Worm (Caenorhabditis elegans) whole organism, L3 larva: ENCODE data around the gene F45E6.1.

ENCODE experiments used
- R02D3.7 ChIP-seq: fragments of 150-350 bp; optimal IDR thresholded peaks from 2 replicates; lab custom pipeline; 2014; ENCODE audit warnings: missing biosample characterization, missing genetic modification characterization
- ZK546.5 ChIP-seq: sonication (generic microtip); optimal IDR thresholded peaks from 2 replicates; lab custom pipeline; 2017; ENCODE audit warnings: missing biosample characterization, missing genetic modification characterization
- aly-2 ChIP-seq: fragments of 150-350 bp; optimal IDR thresholded peaks from 2 replicates; lab custom pipeline; 2014; ENCODE audit warnings: missing biosample characterization, missing genetic modification characterization
- ama-1 ChIP-seq: fragments of 150-350 bp; optimal IDR thresholded peaks from 2 replicates; lab custom pipeline; 2018
- ceh-16 ChIP-seq: sonication (generic microtip); optimal IDR thresholded peaks from 2 replicates; lab custom pipeline; 2017; ENCODE audit warnings: missing biosample characterization, missing genetic modification characterization
- ceh-28 ChIP-seq: fragments of 150-350 bp; optimal IDR thresholded peaks from 2 replicates; lab custom pipeline; 2014; ENCODE audit warnings: missing biosample characterization, missing genetic modification reagents, missing genetic modification characterization
- ceh-82 ChIP-seq: fragments of 150-350 bp; optimal IDR thresholded peaks from 2 replicates; lab custom pipeline; 2014; ENCODE audit warnings: missing biosample characterization, missing genetic modification characterization
- ceh-9 ChIP-seq: sonication (generic microtip); optimal IDR thresholded peaks from 2 replicates; lab custom pipeline; 2018; ENCODE audit warnings: missing biosample characterization, missing genetic modification characterization
- egl-27 ChIP-seq: sonication (generic microtip); optimal IDR thresholded peaks from 4 replicates; lab custom pipeline; 2017; ENCODE audit warnings: missing biosample characterization, missing genetic modification reagents, missing genetic modification characterization
- egl-5 ChIP-seq: fragments of 150-350 bp; optimal IDR thresholded peaks from 2 replicates; lab custom pipeline; 2017; ENCODE audit warnings: missing biosample characterization, missing genetic modification reagents, missing genetic modification characterization, inconsistent platforms
- elt-1 ChIP-seq: fragments of 150-350 bp; optimal IDR thresholded peaks from 2 replicates; lab custom pipeline; 2014; ENCODE audit warnings: missing biosample characterization, missing genetic modification characterization
- elt-2 ChIP-seq: sonication (generic microtip); optimal IDR thresholded peaks from 2 replicates; lab custom pipeline; 2016; ENCODE audit warnings: missing genetic modification reagents, mild to moderate bottlenecking, missing genetic modification characterization, missing compliant biosample characterization
- elt-3 ChIP-seq, 3 experiments: fragments of 150-350 bp in 1 of 3; sonication (generic microtip) in 2 of 3; optimal IDR thresholded peaks; 2 replicates in 2 of 3; 4 replicates in 1 of 3; lab custom pipeline; 2014 to 2017; ENCODE audit warnings: missing biosample characterization in 3 of 3, missing genetic modification characterization in 3 of 3
- eor-1 ChIP-seq, 2 experiments: fragments of 150-350 bp; optimal IDR thresholded peaks; 2 replicates each; lab custom pipeline; 2014 to 2018; ENCODE audit warnings: missing biosample characterization in 2 of 2, missing genetic modification characterization in 2 of 2
- fkh-2 ChIP-seq: fragments of 150-350 bp; optimal IDR thresholded peaks from 2 replicates; lab custom pipeline; 2014; ENCODE audit warnings: missing biosample characterization, missing genetic modification reagents, missing genetic modification characterization
- hmg-11 ChIP-seq: sonication (generic microtip); optimal IDR thresholded peaks from 2 replicates; lab custom pipeline; 2016; ENCODE audit warnings: missing genetic modification characterization, missing compliant biosample characterization
- jun-1 ChIP-seq: fragments of 150-350 bp; optimal IDR thresholded peaks from 2 replicates; lab custom pipeline; 2014; ENCODE audit warnings: missing biosample characterization, missing genetic modification reagents, missing genetic modification characterization
- lin-15B ChIP-seq: fragments of 150-350 bp; optimal IDR thresholded peaks from 2 replicates; lab custom pipeline; 2014; ENCODE audit warnings: missing biosample characterization, missing genetic modification characterization
- lsy-12 ChIP-seq: sonication (generic microtip); optimal IDR thresholded peaks from 2 replicates; lab custom pipeline; 2016; ENCODE audit warnings: mild to moderate bottlenecking, missing genetic modification characterization, missing compliant biosample characterization
- mml-1 ChIP-seq: fragments of 150-350 bp; sonication (generic microtip); optimal IDR thresholded peaks from 3 replicates; lab custom pipeline; 2014; ENCODE audit warnings: missing biosample characterization, missing genetic modification characterization
- nhr-237 ChIP-seq: fragments of 150-350 bp; optimal IDR thresholded peaks from 2 replicates; lab custom pipeline; 2014; ENCODE audit warnings: missing biosample characterization, missing genetic modification characterization
- nhr-25 ChIP-seq: sonication (generic microtip); optimal IDR thresholded peaks from 2 replicates; lab custom pipeline; 2017; ENCODE audit warnings: missing biosample characterization, missing genetic modification characterization
- nhr-28 ChIP-seq: fragments of 150-350 bp; optimal IDR thresholded peaks from 2 replicates; lab custom pipeline; 2014; ENCODE audit warnings: missing biosample characterization, missing genetic modification characterization
- nhr-43 ChIP-seq: sonication (generic microtip); optimal IDR thresholded peaks from 2 replicates; lab custom pipeline; 2016; ENCODE audit warnings: mild to moderate bottlenecking, missing genetic modification characterization, missing compliant biosample characterization; ENCODE audit not compliant: poor library complexity, severe bottlenecking
- nhr-67 ChIP-seq: fragments of 150-350 bp; optimal IDR thresholded peaks from 2 replicates; lab custom pipeline; 2014; ENCODE audit warnings: missing biosample characterization, missing genetic modification characterization
- nhr-76 ChIP-seq: fragments of 150-350 bp; sonication (generic microtip); optimal IDR thresholded peaks from 5 replicates; lab custom pipeline; 2014; ENCODE audit warnings: missing biosample characterization, missing genetic modification characterization
- pha-4 ChIP-seq: fragments of 150-350 bp; optimal IDR thresholded peaks from 2 replicates; lab custom pipeline; 2014; ENCODE audit warnings: missing biosample characterization, missing genetic modification reagents, missing genetic modification characterization
- pqm-1 ChIP-seq: fragments of 150-350 bp; optimal IDR thresholded peaks from 2 replicates; lab custom pipeline; 2017; ENCODE audit warnings: missing biosample characterization, missing genetic modification characterization, inconsistent platforms
- sea-2 ChIP-seq: fragments of 150-350 bp; sonication (generic microtip); optimal IDR thresholded peaks from 4 replicates; lab custom pipeline; 2014; ENCODE audit warnings: missing biosample characterization, missing genetic modification reagents, missing genetic modification characterization
- snpc-4 ChIP-seq: fragments of 150-350 bp; optimal IDR thresholded peaks from 2 replicates; lab custom pipeline; 2014; ENCODE audit warnings: missing biosample characterization, missing genetic modification characterization
- tbx-2 ChIP-seq: sonication (generic microtip); optimal IDR thresholded peaks from 2 replicates; lab custom pipeline; 2016; ENCODE audit warnings: mild to moderate bottlenecking, missing genetic modification characterization, missing compliant biosample characterization
- unc-62 ChIP-seq: fragments of 150-350 bp; sonication (generic microtip); optimal IDR thresholded peaks from 4 replicates; lab custom pipeline; 2014; ENCODE audit warnings: missing biosample characterization, missing genetic modification reagents, missing genetic modification characterization
- zag-1 ChIP-seq: fragments of 150-350 bp; optimal IDR thresholded peaks from 2 replicates; lab custom pipeline; 2014; ENCODE audit warnings: missing biosample characterization, missing genetic modification characterization
- ztf-11 ChIP-seq: fragments of 150-350 bp; optimal IDR thresholded peaks from 2 replicates; lab custom pipeline; 2014; ENCODE audit warnings: missing biosample characterization, missing genetic modification characterization
- ztf-4 ChIP-seq: fragments of 150-350 bp; optimal IDR thresholded peaks from 2 replicates; lab custom pipeline; 2014; ENCODE audit warnings: missing biosample characterization, missing genetic modification characterization

F45E6.1 gene

DNA sequence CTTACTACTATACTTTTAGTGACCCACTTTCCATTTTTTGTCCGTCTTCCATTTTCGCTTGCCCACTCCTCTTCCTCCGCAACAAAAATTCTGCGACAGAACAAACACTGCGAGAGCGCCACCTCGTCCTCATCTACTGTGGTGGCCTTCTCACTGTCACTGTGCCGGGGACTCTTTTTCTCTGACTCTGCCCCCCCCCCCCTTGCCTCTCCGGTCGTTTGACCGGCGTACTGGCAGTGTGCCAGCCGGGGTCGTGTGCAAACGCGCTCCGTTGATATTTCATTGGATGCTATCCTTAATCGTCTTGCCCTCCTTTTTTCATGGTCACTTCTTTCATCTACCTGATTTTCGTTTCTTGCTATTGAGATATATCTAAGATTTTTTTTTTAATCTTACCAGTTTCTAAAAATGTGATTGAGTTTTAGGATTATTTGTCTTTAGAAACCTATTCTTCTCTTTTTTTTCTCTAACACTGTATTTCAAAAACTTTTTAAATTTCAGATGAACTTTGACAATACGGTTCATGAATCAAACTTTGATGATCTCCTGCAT lies 3.3 kb upstream of the F45E6.1 start, which contains the start of gene atf-6 (continued):
- no peak for TF ChIP-seq ztf-4 (tag; lab: Kevin White, UChicago)
- no peak for TF ChIP-seq zag-1 (tag; lab: Kevin White, UChicago)
- peak; percentile 82 for TF ChIP-seq nhr-25 (tag; lab: Kevin White, UChicago)
- TF ChIP-seq egl-5 (tag; lab: Kevin White, UChicago): no peak
- TF ChIP-seq ztf-11 (tag; lab: Kevin White, UChicago): no peak
- TF ChIP-seq lin-15B: peak; percentile 78
- TF ChIP-seq R02D3.7 (tag; lab: Kevin White, UChicago): peak; percentile 15
- TF ChIP-seq lsy-12 (tag; lab: Kevin White, UChicago): peak; percentile 94
- TF ChIP-seq ceh-82 (tag; lab: Kevin White, UChicago): no peak
- TF ChIP-seq hmg-11 (tag; lab: Kevin White, UChicago): peak; percentile 97
- TF ChIP-seq nhr-43 (tag; lab: Kevin White, UChicago): peak; percentile 65
- peak; percentile 43 for TF ChIP-seq snpc-4 (tag; lab: Kevin White, UChicago)

- TF ChIP-seq ztf-11 (tag; lab: Kevin White, UChicago): no peak
- TF ChIP-seq eor-1 (tag; optimal IDR thresholded peaks at IDR 0.05; lab: Kevin White, UChicago): no peak
- TF ChIP-seq nhr-237 (tag; lab: Kevin White, UChicago): no peak
- no peak for TF ChIP-seq lin-15B
- TF ChIP-seq ceh-16: no peak
- no peak for TF ChIP-seq hmg-11 (tag; lab: Kevin White, UChicago)
- no peak for TF ChIP-seq mml-1 (tag; lab: Kevin White, UChicago)
- TF ChIP-seq sea-2 (GFP tag; lab: Kevin White, UChicago): no peak
- TF ChIP-seq fkh-2 (tag; lab: Kevin White, UChicago): no peak
- no peak for TF ChIP-seq aly-2 (tag; lab: Kevin White, UChicago)
- TF ChIP-seq unc-62 (GFP tag; lab: Kevin White, UChicago): no peak
- no peak for TF ChIP-seq ZK546.5 (tag; lab: Kevin White, UChicago)
- no peak for TF ChIP-seq jun-1 (tag; lab: Kevin White, UChicago)
- no peak for TF ChIP-seq egl-5 (tag; lab: Kevin White, UChicago)
- TF ChIP-seq nhr-28: no peak
- no peak for TF ChIP-seq ama-1 (lab: Kevin White, UChicago)
- no peak for TF ChIP-seq nhr-67 (tag; lab: Kevin White, UChicago)
- TF ChIP-seq elt-3 (tag; optimal IDR thresholded peaks at IDR 0.05; lab: Kevin White, UChicago): no peak
- no peak for TF ChIP-seq elt-1 (tag; lab: Kevin White, UChicago)
- TF ChIP-seq ceh-9 (tag; lab: Kevin White, UChicago): no peak
Measured at ce11 chrX:12479027-12479426, 1.8 kb upstream of the F45E6.1 start.

DNA sequence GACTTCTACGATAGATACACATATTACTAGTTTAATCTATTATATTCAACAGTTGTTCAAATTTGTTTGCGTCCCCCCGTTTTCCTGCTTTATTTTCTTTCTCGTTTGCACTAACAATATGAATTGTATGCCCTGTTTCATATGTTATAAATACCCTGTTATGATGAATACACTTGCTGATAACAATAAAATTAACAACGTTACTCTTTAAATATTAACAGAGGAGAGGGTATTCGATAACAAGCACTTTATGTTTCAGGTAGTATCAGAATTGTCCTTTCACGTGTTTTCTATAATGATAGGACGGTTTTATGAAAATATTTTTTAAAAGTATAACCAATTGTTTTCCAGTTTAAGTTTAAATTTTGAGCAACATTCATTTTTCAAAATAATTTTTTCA lies 1.2 kb upstream of the F45E6.1 start:
- TF ChIP-seq elt-1 (tag; lab: Kevin White, UChicago) (no peak), pqm-1 (tag; lab: Kevin White, UChicago) (peak; percentile 60), pha-4 (tag; lab: Kevin White, UChicago) (peak; percentile 70), ceh-28 (tag; lab: Kevin White, UChicago) (no peak), elt-2 (peak; percentile 42), ZK546.5 (tag; lab: Kevin White, UChicago) (no peak)

DNA sequence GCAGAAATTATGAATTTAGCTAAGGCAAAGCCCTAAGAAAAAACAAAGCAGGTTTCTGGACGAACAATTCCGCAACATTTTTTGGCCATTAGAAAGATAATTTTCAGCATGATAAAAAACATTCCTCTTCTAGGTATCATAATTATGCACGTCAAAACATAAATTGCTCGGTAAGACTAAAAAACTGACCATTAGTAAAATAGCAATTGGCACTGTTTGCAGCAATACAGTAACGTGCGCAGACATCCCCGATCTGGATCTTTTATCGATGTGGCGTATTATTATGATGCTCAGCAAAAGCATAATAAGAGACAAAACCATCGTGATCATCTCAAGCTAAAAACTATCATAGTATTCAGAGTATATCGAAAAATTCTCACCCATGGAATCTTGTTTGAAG lies 829 bp downstream of the F45E6.1 start:
- no peak for TF ChIP-seq elt-1 (tag; lab: Kevin White, UChicago)
- TF ChIP-seq elt-2: no peak
- TF ChIP-seq ztf-4 (tag; lab: Kevin White, UChicago): no peak
- TF ChIP-seq hmg-11 (tag; lab: Kevin White, UChicago): no peak
- TF ChIP-seq ztf-11 (tag; lab: Kevin White, UChicago): no peak
- TF ChIP-seq R02D3.7 (tag; lab: Kevin White, UChicago): no peak
- no peak for TF ChIP-seq egl-27 (tag; lab: Kevin White, UChicago)
- TF ChIP-seq aly-2 (tag; lab: Kevin White, UChicago): no peak
- no peak for TF ChIP-seq nhr-76 (tag; lab: Kevin White, UChicago)
- TF ChIP-seq ZK546.5 (tag; lab: Kevin White, UChicago): no peak
- no peak for TF ChIP-seq tbx-2
